Worm (Caenorhabditis elegans) whole organism, L1 larva: Measurements from ENCODE around the gene rad-50.

ENCODE experiments used
- lin-13 ChIP-seq: fragments of 150-350 bp; optimal IDR thresholded peaks from 2 replicates; lab custom pipeline; 2014; ENCODE audit warnings: missing biosample characterization, missing genetic modification reagents, missing genetic modification characterization
- lin-15B ChIP-seq: fragments of 150-350 bp; sonication (generic microtip); optimal IDR thresholded peaks from 3 replicates; lab custom pipeline; 2014; ENCODE audit warnings: missing biosample characterization, missing genetic modification characterization
- lsy-2 ChIP-seq, 2 experiments: fragments of 150-350 bp; optimal IDR thresholded peaks; 2 replicates each; lab custom pipeline; 2014; ENCODE audit warnings: missing biosample characterization in 2 of 2, missing genetic modification characterization in 2 of 2
- nhr-90 ChIP-seq: sonication (generic microtip); optimal IDR thresholded peaks from 2 replicates; lab custom pipeline; 2016; ENCODE audit warnings: mild to moderate bottlenecking, missing genetic modification characterization, missing compliant biosample characterization; ENCODE audit not compliant: poor library complexity
- snpc-4 ChIP-seq: fragments of 150-350 bp; optimal IDR thresholded peaks from 2 replicates; lab custom pipeline; 2014; ENCODE audit warnings: missing biosample characterization, missing genetic modification characterization
- ztf-4 ChIP-seq: fragments of 150-350 bp; optimal IDR thresholded peaks from 2 replicates; lab custom pipeline; 2014; ENCODE audit warnings: missing biosample characterization, missing genetic modification characterization

DNA sequence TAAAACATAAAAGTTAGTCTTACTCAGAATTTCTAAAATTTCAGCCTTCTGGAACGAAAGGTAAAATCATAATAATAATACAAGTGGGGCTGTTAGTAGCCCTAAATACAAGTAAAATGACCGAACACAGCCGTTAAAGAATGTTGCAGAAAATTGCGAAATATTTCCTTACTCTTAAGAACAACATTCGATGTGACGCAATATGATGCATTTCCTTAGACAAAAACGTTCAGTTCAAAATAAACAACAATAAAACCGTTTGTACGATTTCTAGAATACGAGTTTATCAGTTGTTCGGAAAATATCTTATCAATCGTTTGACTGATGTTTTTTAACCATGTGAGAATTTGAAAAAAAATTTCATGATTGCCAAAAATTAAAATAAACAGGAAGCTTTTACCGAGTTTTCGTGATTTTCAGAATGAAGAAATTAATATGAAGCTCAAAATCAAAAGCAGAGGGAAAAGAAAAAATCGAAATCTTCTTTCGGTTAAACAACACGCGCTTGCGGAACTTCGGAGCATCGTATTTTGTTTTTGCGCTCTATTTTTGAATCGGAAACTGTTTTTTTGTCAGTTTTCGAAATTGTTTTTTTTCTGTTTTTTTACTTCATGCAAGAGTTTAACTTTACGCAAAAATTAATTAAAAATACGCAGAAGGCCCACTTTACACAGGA lies 469 bp downstream of the rad-50 start:
- TF ChIP-seq ztf-4 (tag; lab: Kevin White, UChicago) = no peak
- TF ChIP-seq lin-13 (GFP tag; lab: Kevin White, UChicago) = no peak
- TF ChIP-seq snpc-4 (tag; lab: Kevin White, UChicago) = no peak
- no peak for TF ChIP-seq nhr-90 (tag; lab: Kevin White, UChicago)
- no peak for TF ChIP-seq lin-15B (tag; lab: Kevin White, UChicago)
- no peak for TF ChIP-seq lsy-2 (tag; optimal IDR thresholded peaks at IDR 0.05; lab: Kevin White, UChicago)
